Fruit fly (Drosophila melanogaster) whole organism, prepupa: Measurements from ENCODE around the gene Cyp6d5.
A peak's percentile ranks its signal among the peaks of the same experiment; 100 is the strongest.

Experiments used
- Blimp-1 ChIP-seq: fragments of 200-800 bp; sonication (Bioruptor generic); optimal IDR thresholded peaks from 3 replicates; lab custom pipeline; 2017; ENCODE audit warnings: missing biosample characterization, missing genetic modification characterization, mild to moderate bottlenecking, moderate library complexity, missing genetic modification reagents
- CG10631 ChIP-seq: fragments of 200-800 bp; sonication (Bioruptor generic); optimal IDR thresholded peaks from 2 replicates; lab custom pipeline; 2016; ENCODE audit warnings: missing biosample characterization, missing genetic modification characterization
- CG10669 ChIP-seq: fragments of 200-800 bp; sonication (Bioruptor generic); optimal IDR thresholded peaks from 3 replicates; lab custom pipeline; 2018; ENCODE audit warnings: missing biosample characterization, mild to moderate bottlenecking, missing genetic modification characterization, moderate library complexity
- CG11902 ChIP-seq: fragments of 200-800 bp; sonication (Bioruptor generic); optimal IDR thresholded peaks from 3 replicates; lab custom pipeline; 2016; ENCODE audit warnings: missing biosample characterization, missing genetic modification characterization
- CG1621 ChIP-seq: fragments of 200-800 bp; sonication (Bioruptor generic); optimal IDR thresholded peaks from 3 replicates; lab custom pipeline; 2018; ENCODE audit warnings: missing biosample characterization, mild to moderate bottlenecking, missing genetic modification characterization
- CG31627 ChIP-seq: fragments of 200-800 bp; sonication (Bioruptor generic); optimal IDR thresholded peaks from 3 replicates; lab custom pipeline; 2016; ENCODE audit warnings: missing biosample characterization, missing genetic modification characterization
- CG32006 ChIP-seq: fragments of 200-800 bp; sonication (Bioruptor generic); optimal IDR thresholded peaks from 3 replicates; lab custom pipeline; 2017; ENCODE audit warnings: missing biosample characterization, mild to moderate bottlenecking, missing genetic modification characterization
- CG3919 ChIP-seq: fragments of 200-800 bp; sonication (Bioruptor generic); optimal IDR thresholded peaks from 3 replicates; lab custom pipeline; 2016; ENCODE audit warnings: missing biosample characterization, missing genetic modification characterization
- CG4318 ChIP-seq: fragments of 200-800 bp; sonication (Bioruptor generic); optimal IDR thresholded peaks from 3 replicates; lab custom pipeline; 2017; ENCODE audit warnings: missing biosample characterization, mild to moderate bottlenecking, missing genetic modification characterization
- CG6276 ChIP-seq: fragments of 200-800 bp; sonication (Bioruptor generic); optimal IDR thresholded peaks from 2 replicates; lab custom pipeline; 2017; ENCODE audit warnings: missing biosample characterization, mild to moderate bottlenecking, missing genetic modification characterization
- CG6808 ChIP-seq: fragments of 200-800 bp; sonication (Bioruptor generic); optimal IDR thresholded peaks from 3 replicates; lab custom pipeline; 2017; ENCODE audit warnings: missing biosample characterization, missing genetic modification characterization, mild to moderate bottlenecking, moderate library complexity, missing genetic modification reagents
- CG7368 ChIP-seq: fragments of 200-800 bp; sonication (Bioruptor generic); optimal IDR thresholded peaks from 3 replicates; lab custom pipeline; 2016; ENCODE audit warnings: missing biosample characterization, missing genetic modification characterization
- CG8632 ChIP-seq: fragments of 200-800 bp; sonication (Bioruptor generic); optimal IDR thresholded peaks from 3 replicates; lab custom pipeline; 2016; ENCODE audit warnings: missing biosample characterization, missing genetic modification characterization
- Eip78C ChIP-seq: fragments of 200-800 bp; sonication (Bioruptor generic); peaks from one replicate; lab custom pipeline; 2016; ENCODE audit warnings: missing biosample characterization, missing genetic modification characterization
- Eip93F ChIP-seq: fragments of 200-800 bp; sonication (Bioruptor generic); optimal IDR thresholded peaks from 2 replicates; lab custom pipeline; 2016; ENCODE audit warnings: missing biosample characterization, mild to moderate bottlenecking, missing genetic modification characterization
- Ets96B ChIP-seq: fragments of 200-800 bp; optimal IDR thresholded peaks from 2 replicates; lab custom pipeline; 2019; ENCODE audit warnings: missing biosample characterization, mild to moderate bottlenecking, missing genetic modification characterization, moderate library complexity
- Gug ChIP-seq: fragments of 200-800 bp; sonication (Bioruptor generic); IDR thresholded peaks from 2 replicates; pipeline ENCODE4 v1.3.6; 2022; ENCODE audit warnings: missing biosample characterization, missing genetic modification characterization
- Hr38 ChIP-seq: sonication (Bioruptor generic); optimal IDR thresholded peaks from 2 replicates; lab custom pipeline; 2016; ENCODE audit warnings: missing biosample characterization, missing genetic modification characterization
- Hr39 ChIP-seq: fragments of 200-800 bp; sonication (Bioruptor generic); optimal IDR thresholded peaks from 2 replicates; lab custom pipeline; 2016; ENCODE audit warnings: missing biosample characterization, missing genetic modification characterization
- Hr4 ChIP-seq: fragments of 200-800 bp; sonication (Bioruptor generic); optimal IDR thresholded peaks from 3 replicates; lab custom pipeline; 2016; ENCODE audit warnings: missing biosample characterization, missing genetic modification characterization
- Lpt ChIP-seq: fragments of 200-800 bp; sonication (Bioruptor generic); optimal IDR thresholded peaks from 3 replicates; lab custom pipeline; 2016; ENCODE audit warnings: missing biosample characterization, missing genetic modification characterization
- Met ChIP-seq: fragments of 200-800 bp; sonication (Bioruptor generic); optimal IDR thresholded peaks from 3 replicates; lab custom pipeline; 2016; ENCODE audit warnings: missing biosample characterization, missing genetic modification characterization
- OdsH ChIP-seq: fragments of 200-800 bp; sonication (Bioruptor generic); optimal IDR thresholded peaks from 3 replicates; lab custom pipeline; 2016; ENCODE audit warnings: missing biosample characterization, missing genetic modification characterization
- Sox102F ChIP-seq: fragments of 200-800 bp; sonication (Bioruptor generic); optimal IDR thresholded peaks from 2 replicates; lab custom pipeline; 2016; ENCODE audit warnings: missing biosample characterization, mild to moderate bottlenecking, missing genetic modification characterization
- Sox15 ChIP-seq: fragments of 200-800 bp; sonication (Bioruptor generic); optimal IDR thresholded peaks from 3 replicates; lab custom pipeline; 2016; ENCODE audit warnings: missing biosample characterization, missing genetic modification characterization
- achi ChIP-seq: fragments of 200-800 bp; sonication (Bioruptor generic); optimal IDR thresholded peaks from 3 replicates; lab custom pipeline; 2016; ENCODE audit warnings: missing biosample characterization, missing genetic modification characterization
- cyc ChIP-seq: fragments of 200-800 bp; sonication (Bioruptor generic); optimal IDR thresholded peaks from 3 replicates; lab custom pipeline; 2016; ENCODE audit warnings: missing biosample characterization, missing genetic modification characterization
- dac ChIP-seq: fragments of 200-800 bp; sonication (Bioruptor generic); optimal IDR thresholded peaks from 2 replicates; lab custom pipeline; 2017; ENCODE audit warnings: missing biosample characterization, mild to moderate bottlenecking, missing genetic modification characterization
- dsx ChIP-seq: fragments of 200-800 bp; optimal IDR thresholded peaks from 3 replicates; lab custom pipeline; 2019; ENCODE audit warnings: missing biosample characterization, mild to moderate bottlenecking, missing genetic modification characterization, moderate library complexity; ENCODE audit not compliant: poor library complexity, severe bottlenecking
- eg ChIP-seq: fragments of 200-800 bp; sonication (Bioruptor generic); IDR thresholded peaks from 3 replicates; pipeline ENCODE4 v1.3.6; 2022; ENCODE audit warnings: missing biosample characterization, missing genetic modification characterization
- fd59A ChIP-seq: fragments of 200-800 bp; sonication (Bioruptor generic); optimal IDR thresholded peaks from 2 replicates; lab custom pipeline; 2017; ENCODE audit warnings: missing biosample characterization, mild to moderate bottlenecking, missing genetic modification characterization, missing genetic modification reagents
- fd85E ChIP-seq: fragments of 200-800 bp; sonication (Bioruptor generic); optimal IDR thresholded peaks from 3 replicates; lab custom pipeline; 2016; ENCODE audit warnings: missing biosample characterization, missing genetic modification characterization
- net ChIP-seq: fragments of 200-800 bp; sonication (Bioruptor generic); optimal IDR thresholded peaks from 3 replicates; lab custom pipeline; 2016; ENCODE audit warnings: missing biosample characterization, missing genetic modification characterization
- pdm3 ChIP-seq: fragments of 200-800 bp; sonication (Bioruptor generic); optimal IDR thresholded peaks from 3 replicates; lab custom pipeline; 2016; ENCODE audit warnings: missing biosample characterization, missing genetic modification characterization
- salr ChIP-seq, 2 experiments: fragments of 200-800 bp; sonication (Bioruptor generic); optimal IDR thresholded peaks; 3 replicates each; lab custom pipeline; 2016 to 2018; ENCODE audit warnings: missing biosample characterization in 2 of 2, missing genetic modification characterization in 2 of 2, mild to moderate bottlenecking in 1 of 2
- spab ChIP-seq: fragments of 200-800 bp; sonication (Bioruptor generic); optimal IDR thresholded peaks from 2 replicates; lab custom pipeline; 2017; ENCODE audit warnings: missing biosample characterization, mild to moderate bottlenecking, missing genetic modification characterization, missing genetic modification reagents
- ss ChIP-seq, 2 experiments: fragments of 200-800 bp; sonication (Bioruptor generic); optimal IDR thresholded peaks; 2 replicates in 1 of 2; 3 replicates in 1 of 2; lab custom pipeline; 2017 to 2018; ENCODE audit warnings: mild to moderate bottlenecking in 2 of 2, missing biosample characterization in 2 of 2, missing genetic modification characterization in 2 of 2, moderate library complexity in 1 of 2
- svp ChIP-seq: fragments of 200-800 bp; sonication (Bioruptor generic); peaks from one replicate; lab custom pipeline; 2016; ENCODE audit warnings: missing biosample characterization, missing genetic modification characterization
- topi ChIP-seq: fragments of 200-800 bp; sonication (Bioruptor generic); optimal IDR thresholded peaks from 3 replicates; lab custom pipeline; 2016; ENCODE audit warnings: missing biosample characterization, missing genetic modification characterization
- vri ChIP-seq: fragments of 200-800 bp; sonication (Bioruptor generic); optimal IDR thresholded peaks from 3 replicates; lab custom pipeline; 2016; ENCODE audit warnings: missing biosample characterization, mild to moderate bottlenecking, missing genetic modification characterization

Cyp6d5 gene

DNA sequence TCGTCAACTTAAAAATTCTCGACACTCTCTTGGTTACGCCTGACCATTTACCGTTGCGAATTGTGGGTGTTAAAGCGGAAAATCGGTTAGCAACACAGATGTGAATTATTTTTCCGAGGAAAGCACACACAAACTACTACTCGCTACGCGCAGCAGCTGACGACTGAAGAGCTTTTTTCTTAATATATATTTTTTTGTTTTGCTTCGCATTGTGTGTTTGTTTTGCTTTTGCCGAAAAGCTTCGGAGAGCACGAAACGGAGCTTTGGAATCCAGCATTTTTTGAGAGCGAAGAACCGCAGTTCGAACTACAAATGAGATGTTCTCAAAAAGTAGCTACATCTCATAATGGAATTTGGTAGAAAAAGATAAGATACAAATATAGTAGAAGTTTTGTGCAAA lies 3.2 kb upstream of the Cyp6d5 start (continued):
- peak; percentile 25 for TF ChIP-seq pdm3 (GFP tag; lab: Kevin White, UChicago)
- peak; percentile 59 for TF ChIP-seq dsx
- no peak for TF ChIP-seq Hr39 (GFP tag; lab: Kevin White, UChicago)
- TF ChIP-seq OdsH (GFP tag; lab: Kevin White, UChicago) = no peak
- no peak for TF ChIP-seq vri (GFP tag; lab: Kevin White, UChicago)
- peak; percentile 74 to 77 for TF ChIP-seq ss (GFP tag; optimal IDR thresholded peaks at IDR 0.05; lab: Kevin White, UChicago)
- TF ChIP-seq eg (GFP tag; lab: Robert Waterston, UW) = peak; percentile 92
- TF ChIP-seq CG32006 (GFP tag; lab: Kevin White, UChicago) = no peak
- no peak for TF ChIP-seq CG31627 (GFP tag; lab: Kevin White, UChicago)
- TF ChIP-seq spab (GFP tag; lab: Kevin White, UChicago) = peak; percentile 53
- no peak for TF ChIP-seq CG10631 (GFP tag; lab: Kevin White, UChicago)
- no peak for TF ChIP-seq svp (GFP tag; lab: Kevin White, UChicago)
- TF ChIP-seq Sox102F = no peak
- TF ChIP-seq dac (GFP tag; lab: Kevin White, UChicago) = no peak
- no peak for TF ChIP-seq Hr38
- peak; percentile 51 for TF ChIP-seq CG1621 (tag; lab: Kevin White, UChicago)
- no peak for TF ChIP-seq CG11902
- peak; percentile 55 for TF ChIP-seq Ets96B (tag; lab: Kevin White, UChicago)
- peak; percentile 77 for TF ChIP-seq CG6808
- no peak for TF ChIP-seq fd59A (GFP tag; lab: Kevin White, UChicago)
- no peak for TF ChIP-seq CG4318 (GFP tag; lab: Kevin White, UChicago)
- no peak for TF ChIP-seq Lpt
- TF ChIP-seq CG6276 (GFP tag; lab: Kevin White, UChicago) = peak; percentile 87
- no peak for TF ChIP-seq Hr4
- peak; percentile 69 for TF ChIP-seq Eip93F (GFP tag; lab: Kevin White, UChicago)
- no peak for TF ChIP-seq Blimp-1 (GFP tag; lab: Kevin White, UChicago)
- peak; percentile 5 for TF ChIP-seq achi
- TF ChIP-seq Eip78C (GFP tag; lab: Kevin White, UChicago) = peak; percentile 50
- TF ChIP-seq fd85E = no peak
- TF ChIP-seq Met (GFP tag; lab: Kevin White, UChicago) = no peak
- no peak for TF ChIP-seq CG7368 (GFP tag; lab: Kevin White, UChicago)
- TF ChIP-seq net (GFP tag; lab: Kevin White, UChicago) = peak; percentile 64
- TF ChIP-seq Gug = no peak
- TF ChIP-seq salr (GFP tag; optimal IDR thresholded peaks at IDR 0.05; lab: Kevin White, UChicago) = no peak
- no peak for TF ChIP-seq topi (GFP tag; lab: Kevin White, UChicago)

dm6 chr3R:14026212-14026952 lies 2.6 kb upstream of the Cyp6d5 start:
- TF ChIP-seq Hr38 = no peak
- no peak for TF ChIP-seq CG8632 (GFP tag; lab: Kevin White, UChicago)
- TF ChIP-seq cyc (GFP tag; lab: Kevin White, UChicago) = no peak
- no peak for TF ChIP-seq ss (GFP tag; optimal IDR thresholded peaks at IDR 0.05; lab: Kevin White, UChicago)
- TF ChIP-seq vri (GFP tag; lab: Kevin White, UChicago) = peak; percentile 3
- no peak for TF ChIP-seq CG6276 (GFP tag; lab: Kevin White, UChicago)
- no peak for TF ChIP-seq CG11902
- TF ChIP-seq CG3919 (GFP tag; lab: Kevin White, UChicago) = no peak
- TF ChIP-seq CG10669 (GFP tag; lab: Kevin White, UChicago) = peak; percentile 27
- no peak for TF ChIP-seq CG4318 (GFP tag; lab: Kevin White, UChicago)
- TF ChIP-seq svp (GFP tag; lab: Kevin White, UChicago) = peak; percentile 95
- TF ChIP-seq Met (GFP tag; lab: Kevin White, UChicago) = no peak
- TF ChIP-seq net (GFP tag; lab: Kevin White, UChicago) = no peak
- TF ChIP-seq Sox15 (GFP tag; lab: Kevin White, UChicago) = no peak
- peak; percentile 44 for TF ChIP-seq Eip78C (GFP tag; lab: Kevin White, UChicago)
- TF ChIP-seq Hr4 = peak; percentile 12
